Fruit fly (Drosophila melanogaster) whole organism, embryonic: Measurements from ENCODE around the gene MAPk-Ak2.

Experiments used
- Adf1 ChIP-seq: fragments of 200-800 bp; sonication (Bioruptor generic); IDR thresholded peaks from 2 replicates; pipeline ENCODE4 v1.3.6; 2022; ENCODE audit warnings: missing biosample characterization, missing genetic modification characterization
- CG12104 ChIP-seq: fragments of 200-800 bp; sonication (Bioruptor generic); optimal IDR thresholded peaks from 3 replicates; lab custom pipeline; 2016; ENCODE audit warnings: missing biosample characterization, missing genetic modification characterization
- CG12236 ChIP-seq: fragments of 200-800 bp; sonication (Bioruptor generic); optimal IDR thresholded peaks from 2 replicates; lab custom pipeline; 2016; ENCODE audit warnings: missing biosample characterization, missing genetic modification characterization
- CG15514 ChIP-seq: fragments of 200-800 bp; sonication (Bioruptor generic); optimal IDR thresholded peaks from 3 replicates; lab custom pipeline; 2017; ENCODE audit warnings: missing biosample characterization, missing genetic modification characterization, mild to moderate bottlenecking, moderate library complexity, missing genetic modification reagents
- CG1602 ChIP-seq: fragments of 200-800 bp; sonication (Bioruptor generic); optimal IDR thresholded peaks from 3 replicates; lab custom pipeline; 2016; ENCODE audit warnings: missing biosample characterization, missing genetic modification characterization
- CG16815 ChIP-seq: fragments of 200-800 bp; sonication (Bioruptor generic); optimal IDR thresholded peaks from 3 replicates; lab custom pipeline; 2017; ENCODE audit warnings: missing biosample characterization, mild to moderate bottlenecking, missing genetic modification characterization
- CG18011 ChIP-seq: fragments of 200-800 bp; sonication (Bioruptor generic); optimal IDR thresholded peaks from 2 replicates; lab custom pipeline; 2017; ENCODE audit warnings: missing biosample characterization, missing genetic modification characterization, mild to moderate bottlenecking, moderate library complexity, missing genotype
- CG2120 ChIP-seq: fragments of 200-800 bp; sonication (Bioruptor generic); optimal IDR thresholded peaks from 3 replicates; lab custom pipeline; 2016; ENCODE audit warnings: missing biosample characterization, missing genetic modification characterization
- CG30020 ChIP-seq: fragments of 200-800 bp; optimal IDR thresholded peaks from 2 replicates; lab custom pipeline; 2019; ENCODE audit warnings: missing biosample characterization, mild to moderate bottlenecking, missing genetic modification characterization, moderate library complexity
- CG30431 ChIP-seq: fragments of 200-800 bp; sonication (Bioruptor generic); optimal IDR thresholded peaks from 2 replicates; lab custom pipeline; 2017; ENCODE audit warnings: missing biosample characterization, missing genetic modification characterization
- CG8089 ChIP-seq: fragments of 200-800 bp; sonication (Bioruptor generic); optimal IDR thresholded peaks from 3 replicates; lab custom pipeline; 2016; ENCODE audit warnings: missing biosample characterization, missing genetic modification characterization
- CG8281 ChIP-seq: fragments of 200-800 bp; sonication (Bioruptor generic); optimal IDR thresholded peaks from 2 replicates; lab custom pipeline; 2018; ENCODE audit warnings: missing biosample characterization, mild to moderate bottlenecking, missing genetic modification characterization, moderate library complexity
- CG9609 ChIP-seq: fragments of 200-800 bp; sonication (Bioruptor generic); optimal IDR thresholded peaks from 3 replicates; lab custom pipeline; 2016; ENCODE audit warnings: missing biosample characterization, missing genetic modification characterization
- Camta ChIP-seq: fragments of 200-800 bp; sonication (Bioruptor generic); optimal IDR thresholded peaks from 2 replicates; lab custom pipeline; 2016; ENCODE audit warnings: missing biosample characterization, missing genetic modification characterization
- D19A ChIP-seq: fragments of 200-800 bp; optimal IDR thresholded peaks from 3 replicates; lab custom pipeline; 2019; ENCODE audit warnings: missing biosample characterization, mild to moderate bottlenecking, missing genetic modification characterization, moderate library complexity
- Dll ChIP-seq: fragments of 200-800 bp; sonication (Bioruptor generic); IDR thresholded peaks from 4 replicates; pipeline ENCODE4 v1.3.6; 2022; ENCODE audit warnings: missing biosample characterization, missing genetic modification characterization; ENCODE audit not compliant: partially characterized antibody
- ERR ChIP-seq: fragments of 200-800 bp; sonication (Bioruptor generic); optimal IDR thresholded peaks from 2 replicates; lab custom pipeline; 2016; ENCODE audit warnings: missing biosample characterization, missing genetic modification characterization
- H15 ChIP-seq: fragments of 200-800 bp; sonication (Bioruptor generic); IDR thresholded peaks from 3 replicates; pipeline ENCODE4 v1.3.6; 2022; ENCODE audit warnings: missing biosample characterization, missing genetic modification characterization
- Hmx ChIP-seq: fragments of 200-800 bp; sonication (Bioruptor generic); optimal IDR thresholded peaks from 2 replicates; lab custom pipeline; 2016; ENCODE audit warnings: missing biosample characterization, missing genetic modification characterization
- Hr51 ChIP-seq, 2 experiments: fragments of 200-800 bp; sonication (Bioruptor generic); optimal IDR thresholded peaks; 2 replicates in 1 of 2; 3 replicates in 1 of 2; lab custom pipeline; 2016 to 2018; ENCODE audit warnings: missing biosample characterization in 2 of 2, missing genetic modification characterization in 2 of 2, mild to moderate bottlenecking in 1 of 2, moderate library complexity in 1 of 2
- Hr78 ChIP-seq, 2 experiments: fragments of 200-800 bp in 1 of 2; fragments of >200 bp in 1 of 2; sonication (Bioruptor generic) in 1 of 2; optimal IDR thresholded peaks; 2 replicates each; lab custom pipeline; 2017 to 2019; ENCODE audit warnings: missing biosample characterization in 2 of 2, missing genetic modification characterization in 2 of 2, mild to moderate bottlenecking in 1 of 2, moderate library complexity in 1 of 2
- Lhr ChIP-seq: fragments of 200-800 bp; sonication (Bioruptor generic); optimal IDR thresholded peaks from 3 replicates; lab custom pipeline; 2017; ENCODE audit warnings: mild to moderate bottlenecking, missing biosample characterization, missing genetic modification reagents, missing genetic modification characterization
- Mad ChIP-seq: fragments of 200-800 bp; sonication (Bioruptor generic); optimal IDR thresholded peaks from 2 replicates; lab custom pipeline; 2016; ENCODE audit warnings: missing biosample characterization, missing genetic modification characterization
- Meics ChIP-seq: fragments of 200-800 bp; sonication (Bioruptor generic); optimal IDR thresholded peaks from 2 replicates; lab custom pipeline; 2017; ENCODE audit warnings: missing biosample characterization, mild to moderate bottlenecking, missing genetic modification characterization
- Myb ChIP-seq: fragments of 200-800 bp; sonication (Bioruptor generic); optimal IDR thresholded peaks from 2 replicates; lab custom pipeline; 2016; ENCODE audit warnings: missing biosample characterization, missing genetic modification characterization
- NC2α ChIP-seq: fragments of 200-800 bp; sonication (Bioruptor generic); optimal IDR thresholded peaks from 2 replicates; lab custom pipeline; 2016; ENCODE audit warnings: missing biosample characterization, missing genetic modification characterization
- Neu2 ChIP-seq: fragments of 200-800 bp; sonication (Bioruptor generic); optimal IDR thresholded peaks from 3 replicates; lab custom pipeline; 2016; ENCODE audit warnings: missing biosample characterization, missing genetic modification characterization, borderline replicate concordance
- Ssrp ChIP-seq: fragments of 200-800 bp; sonication (Bioruptor generic); optimal IDR thresholded peaks from 2 replicates; lab custom pipeline; 2018; ENCODE audit warnings: missing biosample characterization, mild to moderate bottlenecking, missing genetic modification characterization, moderate library complexity
- ac ChIP-seq: fragments of 200-800 bp; sonication (Bioruptor generic); optimal IDR thresholded peaks from 3 replicates; lab custom pipeline; 2017; ENCODE audit warnings: missing biosample characterization, mild to moderate bottlenecking, missing genetic modification characterization
- dmrt11E ChIP-seq: fragments of 200-800 bp; sonication (Bioruptor generic); optimal IDR thresholded peaks from 3 replicates; lab custom pipeline; 2018; ENCODE audit warnings: missing biosample characterization, mild to moderate bottlenecking, missing genetic modification characterization, moderate library complexity
- fd96Cb ChIP-seq: fragments of 200-800 bp; sonication (Bioruptor generic); optimal IDR thresholded peaks from 2 replicates; lab custom pipeline; 2018; ENCODE audit warnings: missing biosample characterization, mild to moderate bottlenecking, missing genetic modification characterization, moderate library complexity
- ftz-f1 ChIP-seq: fragments of 200-800 bp; sonication (Bioruptor generic); optimal IDR thresholded peaks from 2 replicates; lab custom pipeline; 2016; ENCODE audit warnings: missing biosample characterization, missing genetic modification characterization
- insv ChIP-seq, 2 experiments: fragments of 200-800 bp; sonication (Bioruptor generic); optimal IDR thresholded peaks; 3 replicates each; lab custom pipeline; 2016 to 2018; ENCODE audit warnings: missing biosample characterization in 2 of 2, missing genetic modification characterization in 2 of 2
- kay ChIP-seq: fragments of 200-800 bp; sonication (Bioruptor generic); optimal IDR thresholded peaks from 2 replicates; lab custom pipeline; 2016; ENCODE audit warnings: missing biosample characterization, missing genetic modification characterization
- klu ChIP-seq: fragments of 200-800 bp; sonication (Bioruptor generic); IDR thresholded peaks from 2 replicates; pipeline ENCODE4 v1.3.6; 2022; ENCODE audit warnings: missing biosample characterization, missing genetic modification characterization
- lab ChIP-seq: fragments of 200-800 bp; sonication (Bioruptor generic); optimal IDR thresholded peaks from 3 replicates; lab custom pipeline; 2017; ENCODE audit warnings: missing biosample characterization, missing genetic modification characterization, mild to moderate bottlenecking, moderate library complexity, missing genetic modification reagents
- luna ChIP-seq: fragments of 200-800 bp; sonication (Bioruptor generic); optimal IDR thresholded peaks from 2 replicates; lab custom pipeline; 2016; ENCODE audit warnings: missing biosample characterization, missing genetic modification characterization
- nerfin-2 ChIP-seq: fragments of 200-800 bp; sonication (Bioruptor generic); IDR thresholded peaks from 2 replicates; pipeline ENCODE4 v1.3.6; 2022; ENCODE audit warnings: missing biosample characterization, missing genetic modification characterization; ENCODE audit not compliant: partially characterized antibody
- nmo ChIP-seq: fragments of 200-800 bp; sonication (Bioruptor generic); optimal IDR thresholded peaks from 2 replicates; lab custom pipeline; 2018; ENCODE audit warnings: missing biosample characterization, mild to moderate bottlenecking, missing genetic modification characterization, moderate library complexity
- odd ChIP-seq: fragments of 200-800 bp; sonication (Bioruptor generic); optimal IDR thresholded peaks from 2 replicates; lab custom pipeline; 2017; ENCODE audit warnings: missing biosample characterization, mild to moderate bottlenecking, missing genetic modification characterization
- otp ChIP-seq: fragments of 200-800 bp; sonication (Bioruptor generic); IDR thresholded peaks from 3 replicates; pipeline ENCODE4, ENCODE4 v1.3.6; 2022; ENCODE audit warnings: missing biosample characterization, missing genetic modification characterization
- pan ChIP-seq, 4 experiments: fragments of >200 bp in 3 of 4; fragments of 200-800 bp in 1 of 4; sonication (Bioruptor generic) in 1 of 4; optimal IDR thresholded peaks in 3 of 4; IDR thresholded peaks in 1 of 4; 2 replicates each; pipeline versions ENCODE4 v1.3.6 to Lab custom; 2017 to 2022; ENCODE audit warnings: missing biosample characterization in 2 of 4, missing genetic modification characterization in 2 of 4, mixed read lengths in 1 of 4
- slp2 ChIP-seq: fragments of 200-800 bp; sonication (Bioruptor generic); optimal IDR thresholded peaks from 2 replicates; lab custom pipeline; 2016; ENCODE audit warnings: missing biosample characterization, missing genetic modification characterization
- sob ChIP-seq: fragments of 200-800 bp; sonication (Bioruptor generic); IDR thresholded peaks from 2 replicates; pipeline ENCODE4 v1.3.6; 2022; ENCODE audit warnings: missing biosample characterization, missing genetic modification characterization
- ssp ChIP-seq: fragments of 200-800 bp; sonication (Bioruptor generic); IDR thresholded peaks from 2 replicates; pipeline ENCODE4 v1.3.6; 2022; ENCODE audit warnings: missing biosample characterization, missing genetic modification characterization
- sug ChIP-seq: fragments of 200-800 bp; optimal IDR thresholded peaks from 2 replicates; lab custom pipeline; 2019; ENCODE audit warnings: missing biosample characterization, mild to moderate bottlenecking, missing genetic modification characterization, moderate library complexity
- unpg ChIP-seq: fragments of 200-800 bp; sonication (Bioruptor generic); optimal IDR thresholded peaks from 3 replicates; lab custom pipeline; 2018; ENCODE audit warnings: missing biosample characterization, mild to moderate bottlenecking, missing genetic modification characterization, moderate library complexity
- wor ChIP-seq: fragments of 200-800 bp; sonication (Bioruptor generic); IDR thresholded peaks from 2 replicates; pipeline ENCODE4 v1.3.6; 2022; ENCODE audit warnings: missing biosample characterization, missing genetic modification characterization
- zen ChIP-seq: fragments of 200-800 bp; sonication (Bioruptor generic); optimal IDR thresholded peaks from 3 replicates; lab custom pipeline; 2018; ENCODE audit warnings: missing biosample characterization, mild to moderate bottlenecking, missing genetic modification characterization, moderate library complexity

MAPk-Ak2 gene

DNA sequence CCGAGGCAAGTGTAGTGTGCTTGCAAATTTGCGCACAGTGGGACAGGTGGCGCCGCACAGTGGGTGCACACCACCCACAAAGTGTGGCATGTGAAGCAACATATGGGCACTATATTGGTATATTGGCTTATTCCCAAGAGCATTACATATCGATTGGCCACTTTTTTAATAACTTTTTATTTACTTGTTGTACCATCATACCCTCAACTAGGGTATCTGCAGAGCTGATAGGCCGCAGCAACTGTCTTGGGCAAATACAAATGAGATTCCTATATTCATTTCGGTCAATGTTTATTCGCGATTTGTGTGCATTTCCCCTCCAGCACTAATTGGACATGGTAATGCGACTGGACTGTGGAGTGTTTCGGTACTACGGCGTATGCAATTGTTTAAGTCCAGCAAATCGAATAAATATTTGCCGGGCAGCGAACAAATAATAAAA, 39.2 kb downstream of the MAPk-Ak2 start (continued):
- no peak for TF ChIP-seq ERR
- peak; percentile 16; the same call in 1 of the 2 replicates for TF ChIP-seq sob (GFP tag; lab: Robert Waterston, UW)
- TF ChIP-seq sug (tag; lab: Kevin White, UChicago) = no peak
- no peak for TF ChIP-seq Adf1
- peak; percentile 62 for TF ChIP-seq dmrt11E
- TF ChIP-seq Meics (GFP tag; lab: Kevin White, UChicago) = peak; percentile 57
- TF ChIP-seq slp2 (GFP tag; lab: Kevin White, UChicago) = peak; percentile 8
- TF ChIP-seq CG12236 = peak; percentile 26
- no peak for TF ChIP-seq Hmx (GFP tag; lab: Kevin White, UChicago)
- no peak for TF ChIP-seq Dll (GFP tag; lab: Robert Waterston, UW)
- peak; percentile 7 for TF ChIP-seq CG9609 (GFP tag; lab: Kevin White, UChicago)
- TF ChIP-seq insv (GFP tag; optimal IDR thresholded peaks at IDR 0.05; lab: Kevin White, UChicago) = no peak
- peak; percentile 5 for TF ChIP-seq zen (tag; lab: Kevin White, UChicago)
- peak; percentile 52 for TF ChIP-seq nmo (GFP tag; lab: Kevin White, UChicago)
- peak; percentile 40 for TF ChIP-seq Lhr (GFP tag; lab: Kevin White, UChicago)
- TF ChIP-seq nerfin-2 (GFP tag; lab: Robert Waterston, UW) = no peak
- TF ChIP-seq Camta (GFP tag; lab: Kevin White, UChicago) = peak; percentile 52
- no peak for TF ChIP-seq ftz-f1
- no peak for TF ChIP-seq CG1602 (GFP tag; lab: Kevin White, UChicago)
- TF ChIP-seq CG18011 = no peak
- peak; percentile 47 for TF ChIP-seq ssp (GFP tag; lab: Robert Waterston, UW)
- peak; percentile 26 for TF ChIP-seq CG2120 (GFP tag; lab: Kevin White, UChicago)
- TF ChIP-seq CG16815 (GFP tag; lab: Kevin White, UChicago) = no peak
- no peak for TF ChIP-seq klu
- TF ChIP-seq Hr51 (GFP tag; optimal IDR thresholded peaks at IDR 0.05; lab: Kevin White, UChicago) = peak; percentile 33 to 38
- TF ChIP-seq ac = peak; percentile 22
- no peak for TF ChIP-seq kay (GFP tag; lab: Kevin White, UChicago)
- TF ChIP-seq CG8089 (GFP tag; lab: Kevin White, UChicago) = peak; percentile 35
- TF ChIP-seq fd96Cb (tag; lab: Kevin White, UChicago) = peak; percentile 27
- TF ChIP-seq Ssrp (tag; lab: Kevin White, UChicago) = peak; percentile 33
- TF ChIP-seq CG15514 (GFP tag; lab: Kevin White, UChicago) = peak; percentile 6
- no peak for TF ChIP-seq Neu2
- TF ChIP-seq Mad = no peak
- TF ChIP-seq H15 = peak; percentile 30; the same call in 1 of the 3 replicates
- TF ChIP-seq NC2α = no peak
- TF ChIP-seq CG12104 = peak; percentile 15
- no peak for TF ChIP-seq pan (optimal IDR thresholded peaks at IDR 0.05; lab: Kevin White, UChicago)
- peak in 1 of 2 experiments; percentile 55 for TF ChIP-seq pan (GFP tag; optimal IDR thresholded peaks at IDR 0.05 in 1 of 2, IDR thresholded peaks at IDR 0.05 in 1 of 2)
- peak; percentile 17 for TF ChIP-seq CG30431 (GFP tag; lab: Kevin White, UChicago)
- no peak for TF ChIP-seq luna (GFP tag; lab: Kevin White, UChicago)
- peak; percentile 53 for TF ChIP-seq lab (GFP tag; lab: Kevin White, UChicago)
- peak; percentile 56 for TF ChIP-seq unpg (GFP tag; lab: Kevin White, UChicago)
- TF ChIP-seq wor (GFP tag; lab: Robert Waterston, UW) = peak; percentile 64
- TF ChIP-seq CG8281 (tag; lab: Kevin White, UChicago) = peak; percentile 27
- no peak for TF ChIP-seq odd (GFP tag; lab: Kevin White, UChicago)
- no peak for TF ChIP-seq CG30020 (tag; lab: Kevin White, UChicago)
- no peak for TF ChIP-seq Hr78 (GFP tag; optimal IDR thresholded peaks at IDR 0.05; lab: Kevin White, UChicago)
- TF ChIP-seq D19A (tag; lab: Kevin White, UChicago) = peak; percentile 32
- TF ChIP-seq Myb (GFP tag; lab: Kevin White, UChicago) = peak; percentile 4
- peak; percentile 42; the same call in 1 of the 3 replicates for TF ChIP-seq otp (GFP tag; lab: Robert Waterston, UW)
